Worm (Caenorhabditis elegans) whole organism, L1 larva: Measurements from ENCODE around the gene sre-36.

ENCODE experiments used
- ama-1 ChIP-seq: fragments of 150-350 bp; optimal IDR thresholded peaks from 2 replicates; lab custom pipeline; 2014
- blmp-1 ChIP-seq: fragments of 150-350 bp; optimal IDR thresholded peaks from 2 replicates; lab custom pipeline; 2014; ENCODE audit warnings: missing biosample characterization, missing genetic modification characterization
- dpl-1 ChIP-seq, 3 experiments: fragments of 150-350 bp in 2 of 3; sonication (generic microtip) in 1 of 3; optimal IDR thresholded peaks; 2 replicates each; lab custom pipeline; 2014 to 2017; ENCODE audit warnings: missing biosample characterization in 3 of 3, missing genetic modification characterization in 3 of 3, missing genetic modification reagents in 3 of 3
- jun-1 ChIP-seq: fragments of 150-350 bp; optimal IDR thresholded peaks from 2 replicates; lab custom pipeline; 2014; ENCODE audit warnings: missing biosample characterization, missing genetic modification reagents, missing genetic modification characterization
- lsy-2 ChIP-seq, 2 experiments: fragments of 150-350 bp; optimal IDR thresholded peaks; 2 replicates each; lab custom pipeline; 2014; ENCODE audit warnings: missing biosample characterization in 2 of 2, missing genetic modification characterization in 2 of 2
- nhr-76 ChIP-seq: sonication (generic microtip); optimal IDR thresholded peaks from 2 replicates; lab custom pipeline; 2017; ENCODE audit warnings: missing biosample characterization, missing genetic modification characterization
- tbx-2 ChIP-seq: sonication (generic microtip); optimal IDR thresholded peaks from 2 replicates; lab custom pipeline; 2016; ENCODE audit warnings: missing genetic modification characterization, missing compliant biosample characterization
- unc-62 ChIP-seq: fragments of 150-350 bp; optimal IDR thresholded peaks from 2 replicates; lab custom pipeline; 2014; ENCODE audit warnings: missing biosample characterization, missing genetic modification reagents, missing genetic modification characterization
- unc-98 ChIP-seq: fragments of 200-800 bp; sonication (Bioruptor generic); IDR thresholded peaks from 2 replicates; pipeline ENCODE4 v1.3.6; 2022; ENCODE audit warnings: missing genetic modification characterization, missing compliant biosample characterization
- zag-1 ChIP-seq: fragments of 150-350 bp; optimal IDR thresholded peaks from 2 replicates; lab custom pipeline; 2014; ENCODE audit warnings: missing biosample characterization, missing genetic modification characterization

ce11 chrV:16395739-16396138, 3.7 kb upstream of the sre-36 start, which contains the start of gene F13A7.12:
- TF ChIP-seq zag-1 (tag; lab: Kevin White, UChicago) (no peak), blmp-1 (no peak), jun-1 (no peak), dpl-1 (GFP tag; optimal IDR thresholded peaks at IDR 0.05; lab: Kevin White, UChicago) (no peak), lsy-2 (tag; optimal IDR thresholded peaks at IDR 0.05; lab: Kevin White, UChicago) (no peak), unc-98 (GFP tag; lab: Robert Waterston, UW) (no peak), tbx-2 (tag; lab: Kevin White, UChicago) (no peak), unc-62 (GFP tag; lab: Kevin White, UChicago) (no peak), ama-1 (lab: Kevin White, UChicago) (no peak), nhr-76 (tag; lab: Kevin White, UChicago) (no peak)
